Fruit fly (Drosophila melanogaster) whole organism, wandering third instar larva: Measurements from ENCODE around the gene Eip63F-1.

Experiments
- Abd-B ChIP-seq: fragments of >200 bp; optimal IDR thresholded peaks from 2 replicates; lab custom pipeline; 2017; ENCODE audit warnings: missing biosample characterization, missing genetic modification characterization
- CG32264 ChIP-seq: fragments of 200-800 bp; sonication (Bioruptor generic); optimal IDR thresholded peaks from 2 replicates; lab custom pipeline; 2016; ENCODE audit warnings: missing biosample characterization, missing genetic modification characterization
- CG9705 ChIP-seq: fragments of 200-800 bp; sonication (Bioruptor generic); optimal IDR thresholded peaks from 2 replicates; lab custom pipeline; 2018; ENCODE audit warnings: missing biosample characterization, mild to moderate bottlenecking, missing genetic modification characterization
- CrebA ChIP-seq: fragments of 200-800 bp; sonication (Bioruptor generic); optimal IDR thresholded peaks from 2 replicates; lab custom pipeline; 2016; ENCODE audit warnings: missing biosample characterization, mild to moderate bottlenecking, missing genetic modification characterization, borderline replicate concordance
- Dfd ChIP-seq: fragments of >200 bp; optimal IDR thresholded peaks from 2 replicates; lab custom pipeline; 2017; ENCODE audit warnings: missing biosample characterization, missing genetic modification characterization
- Dif ChIP-seq: fragments of 200-275, 200-300 bp; sonication (Bioruptor generic); optimal IDR thresholded peaks from 2 replicates; lab custom pipeline; 2018; ENCODE audit warnings: missing biosample characterization, missing genetic modification characterization; ENCODE audit not compliant: partially characterized antibody
- GATAd ChIP-seq: sonication (Bioruptor generic); optimal IDR thresholded peaks from 2 replicates; lab custom pipeline; 2016; ENCODE audit warnings: missing biosample characterization, missing genetic modification characterization
- HLH106 ChIP-seq: fragments of 200-800 bp; optimal IDR thresholded peaks from 3 replicates; lab custom pipeline; 2019; ENCODE audit warnings: missing biosample characterization, mild to moderate bottlenecking, missing genetic modification characterization, moderate library complexity
- Hnf4 ChIP-seq: fragments of 200-800 bp; sonication (Bioruptor generic); optimal IDR thresholded peaks from 2 replicates; lab custom pipeline; 2016; ENCODE audit warnings: missing biosample characterization, mild to moderate bottlenecking, missing genetic modification characterization
- Hr78 ChIP-seq: fragments of >200 bp; optimal IDR thresholded peaks from 2 replicates; lab custom pipeline; 2017; ENCODE audit warnings: missing biosample characterization, missing genetic modification characterization
- Hr83 ChIP-seq: fragments of 200-300 bp; sonication (Bioruptor generic); optimal IDR thresholded peaks from 2 replicates; lab custom pipeline; 2016; ENCODE audit warnings: missing biosample characterization, mild to moderate bottlenecking, missing genetic modification characterization, moderate library complexity; ENCODE audit not compliant: poor library complexity, severe bottlenecking
- Jra ChIP-seq: sonication (Bioruptor generic); optimal IDR thresholded peaks from 2 replicates; lab custom pipeline; 2016; ENCODE audit warnings: missing biosample characterization, missing genetic modification characterization
- Mio ChIP-seq: sonication (Bioruptor generic); optimal IDR thresholded peaks from 2 replicates; lab custom pipeline; 2016; ENCODE audit warnings: missing biosample characterization, missing genetic modification characterization
- Myc ChIP-seq: fragments of >200 bp; optimal IDR thresholded peaks from 2 replicates; lab custom pipeline; 2017
- N ChIP-seq: fragments of >200 bp; optimal IDR thresholded peaks from 2 replicates; lab custom pipeline; 2018; ENCODE audit warnings: missing biosample characterization, missing external identifiers, missing genetic modification characterization
- OdsH ChIP-seq: fragments of 200-800 bp; sonication (Bioruptor generic); optimal IDR thresholded peaks from 2 replicates; lab custom pipeline; 2016; ENCODE audit warnings: missing biosample characterization, mild to moderate bottlenecking, missing genetic modification characterization
- Rel ChIP-seq, 2 experiments: fragments of 200-800 bp; sonication (Bioruptor generic) in 1 of 2; optimal IDR thresholded peaks; 2 replicates in 1 of 2; 3 replicates in 1 of 2; lab custom pipeline; 2016 to 2019; ENCODE audit warnings: mild to moderate bottlenecking in 2 of 2, missing biosample characterization in 2 of 2, missing genetic modification characterization in 2 of 2, moderate library complexity in 1 of 2
- Sp1 ChIP-seq: fragments of 200-800 bp; sonication (Bioruptor generic); optimal IDR thresholded peaks from 3 replicates; lab custom pipeline; 2019; ENCODE audit warnings: missing biosample characterization, mild to moderate bottlenecking, missing genetic modification characterization, moderate library complexity
- Vsx2 ChIP-seq: fragments of 200-300, 225-300 bp; sonication (Bioruptor generic); optimal IDR thresholded peaks from 2 replicates; lab custom pipeline; 2018; ENCODE audit warnings: missing biosample characterization, missing genetic modification characterization; ENCODE audit not compliant: partially characterized antibody
- br ChIP-seq: fragments of 200-800 bp; sonication (Bioruptor generic); optimal IDR thresholded peaks from 2 replicates; lab custom pipeline; 2016; ENCODE audit warnings: missing biosample characterization, missing genetic modification characterization
- brk ChIP-seq: fragments of 200-800 bp; sonication (Bioruptor generic); optimal IDR thresholded peaks from 2 replicates; lab custom pipeline; 2016; ENCODE audit warnings: missing biosample characterization, mild to moderate bottlenecking, missing genetic modification characterization
- dl ChIP-seq, 2 experiments: fragments of 175-275, 200-275 bp in 1 of 2; fragments of 200-275 bp in 1 of 2; sonication (Bioruptor generic); optimal IDR thresholded peaks; lab custom pipeline; 2018; ENCODE audit warnings: mild to moderate bottlenecking in 2 of 2, missing biosample characterization in 2 of 2, missing genetic modification characterization in 2 of 2, moderate library complexity in 2 of 2; ENCODE audit not compliant: partially characterized antibody in 2 of 2, insufficient read depth in 1 of 2
- dmrt93B ChIP-seq: fragments of 200-800 bp; sonication (Bioruptor generic); optimal IDR thresholded peaks from 2 replicates; lab custom pipeline; 2018; ENCODE audit warnings: missing biosample characterization, mild to moderate bottlenecking, missing genetic modification characterization
- dsf ChIP-seq: sonication (Bioruptor generic); optimal IDR thresholded peaks from 2 replicates; lab custom pipeline; 2016; ENCODE audit warnings: missing biosample characterization, missing genetic modification characterization, borderline replicate concordance
- ey ChIP-seq: fragments of 200-800 bp; sonication (Bioruptor generic); optimal IDR thresholded peaks from 2 replicates; lab custom pipeline; 2016; ENCODE audit warnings: missing biosample characterization, missing genetic modification characterization
- foxo ChIP-seq, 2 experiments: fragments of 200-800 bp; sonication (Bioruptor generic); optimal IDR thresholded peaks; 2 replicates in 1 of 2; 3 replicates in 1 of 2; lab custom pipeline; 2016 to 2017; ENCODE audit warnings: missing biosample characterization in 2 of 2, missing genetic modification characterization in 2 of 2
- fru ChIP-seq: fragments of 200-800 bp; sonication (Bioruptor generic); optimal IDR thresholded peaks from 3 replicates; lab custom pipeline; 2016; ENCODE audit warnings: missing biosample characterization, mild to moderate bottlenecking, missing genetic modification characterization
- h ChIP-seq: fragments of 200-800 bp; sonication (Bioruptor generic); optimal IDR thresholded peaks from 3 replicates; lab custom pipeline; 2016; ENCODE audit warnings: missing biosample characterization, mild to moderate bottlenecking, missing genetic modification characterization
- jim ChIP-seq: fragments of 175-275, 200-325 bp; sonication (Bioruptor generic); optimal IDR thresholded peaks from 2 replicates; lab custom pipeline; 2016; ENCODE audit warnings: missing biosample characterization, mild to moderate bottlenecking, missing genetic modification characterization
- lola ChIP-seq: fragments of >200 bp; optimal IDR thresholded peaks from 2 replicates; lab custom pipeline; 2017; ENCODE audit warnings: missing biosample characterization, missing genetic modification characterization
- pan ChIP-seq: fragments of >200 bp; optimal IDR thresholded peaks from 2 replicates; lab custom pipeline; 2017
- psq ChIP-seq: fragments of 200-800 bp; sonication (Bioruptor generic); optimal IDR thresholded peaks from 3 replicates; lab custom pipeline; 2017; ENCODE audit warnings: missing biosample characterization, mild to moderate bottlenecking, missing genetic modification characterization, moderate library complexity
- rgr ChIP-seq: fragments of 200-800 bp; sonication (Bioruptor generic); optimal IDR thresholded peaks from 3 replicates; lab custom pipeline; 2016; ENCODE audit warnings: missing biosample characterization, mild to moderate bottlenecking, missing genetic modification characterization
- sage ChIP-seq: fragments of 200-800 bp; sonication (Bioruptor generic); optimal IDR thresholded peaks from 2 replicates; lab custom pipeline; 2016; ENCODE audit warnings: missing biosample characterization, mild to moderate bottlenecking, missing genetic modification characterization
- sv ChIP-seq: fragments of 200-800 bp; sonication (Bioruptor generic); optimal IDR thresholded peaks from 3 replicates; lab custom pipeline; 2016; ENCODE audit warnings: missing biosample characterization, missing genetic modification characterization
- tai ChIP-seq: sonication (Bioruptor generic); optimal IDR thresholded peaks from 2 replicates; lab custom pipeline; 2016; ENCODE audit warnings: missing biosample characterization, missing genetic modification characterization
- usp ChIP-seq: fragments of >200 bp; optimal IDR thresholded peaks from 2 replicates; lab custom pipeline; 2017; ENCODE audit warnings: missing biosample characterization, missing genetic modification characterization
- woc ChIP-seq: sonication (Bioruptor generic); optimal IDR thresholded peaks from 2 replicates; lab custom pipeline; 2016; ENCODE audit warnings: missing biosample characterization, mild to moderate bottlenecking, missing genetic modification characterization

The Eip63F-1 gene

dm6 chr3L:3896553-3897034 is 38.8 kb downstream of the Eip63F-1 start, which contains the start of the genes Gr63a and Lamtor4:
TSS of gene Gr63a (minus strand) at chr3L:3896603.
TSS of gene Lamtor4 (plus strand) at chr3L:3896900.
- no peak for TF ChIP-seq usp (GFP tag; lab: Kevin White, UChicago)
- no peak for TF ChIP-seq CrebA (GFP tag; lab: Kevin White, UChicago)
- no peak for TF ChIP-seq GATAd (GFP tag; lab: Kevin White, UChicago)
- TF ChIP-seq Hr83 (GFP tag; lab: Kevin White, UChicago), result no peak
- peak; percentile 44 for TF ChIP-seq rgr (GFP tag; lab: Kevin White, UChicago)
- peak in 1 of 2 experiments; percentile 33 for TF ChIP-seq foxo (GFP tag; optimal IDR thresholded peaks at IDR 0.05; lab: Kevin White, UChicago)
- TF ChIP-seq dmrt93B, result no peak
- TF ChIP-seq Hr78 (GFP tag; lab: Kevin White, UChicago), result no peak
- TF ChIP-seq CG9705 (GFP tag; lab: Kevin White, UChicago), result no peak
- peak; percentile 24 for TF ChIP-seq Sp1
- TF ChIP-seq sv, result no peak
- no peak for TF ChIP-seq Dfd (GFP tag; lab: Kevin White, UChicago)
- no peak for TF ChIP-seq sage (GFP tag; lab: Kevin White, UChicago)
- TF ChIP-seq br (GFP tag; lab: Kevin White, UChicago), result peak; percentile 13
- TF ChIP-seq dsf (GFP tag; lab: Kevin White, UChicago), result no peak
- no peak for TF ChIP-seq Hnf4
- TF ChIP-seq pan (lab: Kevin White, UChicago), result no peak
- no peak for TF ChIP-seq ey (GFP tag; lab: Kevin White, UChicago)
- no peak for TF ChIP-seq dl (GFP tag; optimal IDR thresholded peaks at IDR 0.05; lab: Kevin White, UChicago; ENCODE audit: insufficient read depth in 1 of 2, partially characterized antibody in 2 of 2)
- TF ChIP-seq Abd-B (GFP tag; lab: Kevin White, UChicago), result no peak
- no peak for TF ChIP-seq Vsx2
- no peak for TF ChIP-seq CG32264 (GFP tag; lab: Kevin White, UChicago)
- peak; percentile 11 for TF ChIP-seq HLH106 (tag; lab: Kevin White, UChicago)
- TF ChIP-seq psq (GFP tag; lab: Kevin White, UChicago), result peak; percentile 32
- no peak for TF ChIP-seq jim
- no peak for TF ChIP-seq tai
- no peak for TF ChIP-seq OdsH (GFP tag; lab: Kevin White, UChicago)
- TF ChIP-seq Myc (lab: Kevin White, UChicago), result no peak
- no peak for TF ChIP-seq Rel (GFP tag; optimal IDR thresholded peaks at IDR 0.05; lab: Kevin White, UChicago)
- peak; percentile 57 for TF ChIP-seq Rel (tag; optimal IDR thresholded peaks at IDR 0.05; lab: Kevin White, UChicago)
- no peak for TF ChIP-seq fru (GFP tag; lab: Kevin White, UChicago)
- no peak for TF ChIP-seq Mio
- TF ChIP-seq lola (GFP tag; lab: Kevin White, UChicago), result no peak
- TF ChIP-seq Jra (GFP tag; lab: Kevin White, UChicago), result no peak
- no peak for TF ChIP-seq N
- no peak for TF ChIP-seq Dif (GFP tag; lab: Kevin White, UChicago)
- TF ChIP-seq brk (GFP tag; lab: Kevin White, UChicago), result no peak
- TF ChIP-seq woc, result no peak
- peak; percentile 41 for TF ChIP-seq h (GFP tag; lab: Kevin White, UChicago)

- TF ChIP-seq woc, result no peak
- no peak for TF ChIP-seq fru (GFP tag; lab: Kevin White, UChicago)
- no peak for TF ChIP-seq Mio
- no peak for TF ChIP-seq N
- no peak for TF ChIP-seq Abd-B (GFP tag; lab: Kevin White, UChicago)
- no peak for TF ChIP-seq psq (GFP tag; lab: Kevin White, UChicago)
- TF ChIP-seq foxo (GFP tag; optimal IDR thresholded peaks at IDR 0.05; lab: Kevin White, UChicago), result no peak
- no peak for TF ChIP-seq usp (GFP tag; lab: Kevin White, UChicago)
- TF ChIP-seq pan (lab: Kevin White, UChicago), result no peak
- TF ChIP-seq dl (GFP tag; optimal IDR thresholded peaks at IDR 0.05; lab: Kevin White, UChicago; ENCODE audit: insufficient read depth in 1 of 2, partially characterized antibody in 2 of 2), result no peak
- no peak for TF ChIP-seq Hr83 (GFP tag; lab: Kevin White, UChicago)
- TF ChIP-seq Dfd (GFP tag; lab: Kevin White, UChicago), result no peak
- no peak for TF ChIP-seq dsf (GFP tag; lab: Kevin White, UChicago)
- no peak for TF ChIP-seq Rel (GFP tag; optimal IDR thresholded peaks at IDR 0.05; lab: Kevin White, UChicago)
- TF ChIP-seq Rel (tag; optimal IDR thresholded peaks at IDR 0.05; lab: Kevin White, UChicago), result no peak
Measured at dm6 chr3L:3894413-3894812, 41.0 kb downstream of the Eip63F-1 start.
